Fruit fly (Drosophila melanogaster): ENCODE measurements around the gene CG18749.

DNA sequence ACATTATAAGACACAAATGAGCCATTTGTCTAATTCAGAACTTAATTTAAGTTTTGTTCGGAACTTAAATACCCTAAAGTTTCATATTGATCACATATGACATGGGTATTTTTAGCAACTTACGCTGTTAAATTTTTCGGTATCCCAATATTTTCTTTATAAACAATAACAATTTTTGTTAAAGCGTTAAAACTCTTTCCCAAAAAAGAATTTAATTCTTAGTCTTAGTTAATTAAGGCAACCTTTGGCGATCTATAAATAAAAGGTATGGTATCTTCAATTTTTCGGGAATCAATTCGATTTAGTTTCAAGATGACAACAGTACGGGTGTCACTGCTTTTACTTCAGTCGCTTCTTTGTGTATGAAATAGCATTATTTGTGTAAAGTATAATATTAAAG is 47.1 kb downstream of the CG18749 start, which contains the start of gene CG31464:
- no peak for TF ChIP-seq eg (GFP tag; IDR thresholded peaks at IDR 0.05)
- no peak for TF ChIP-seq pdm3 (GFP tag; optimal IDR thresholded peaks at IDR 0.05)
- no peak for TF ChIP-seq cyc (GFP tag; optimal IDR thresholded peaks at IDR 0.05)
- TF ChIP-seq CG34406 (GFP tag; optimal IDR thresholded peaks at IDR 0.05), result no peak
- TF ChIP-seq CG16779 (tag; optimal IDR thresholded peaks at IDR 0.05), result no peak
- no peak for TF ChIP-seq Ets96B (tag; optimal IDR thresholded peaks at IDR 0.05)
- TF ChIP-seq Gug (GFP tag; IDR thresholded peaks at IDR 0.05), result no peak
- no peak for TF ChIP-seq Hr4 (GFP tag; optimal IDR thresholded peaks at IDR 0.05)
- no peak for TF ChIP-seq OdsH (GFP tag; optimal IDR thresholded peaks at IDR 0.05)
- no peak for TF ChIP-seq Sox102F (GFP tag; optimal IDR thresholded peaks at IDR 0.05)
- TF ChIP-seq CG6163 (GFP tag; IDR thresholded peaks at IDR 0.05), result no peak
- no peak for TF ChIP-seq CG6854 (GFP tag; optimal IDR thresholded peaks at IDR 0.05)
- no peak for TF ChIP-seq CG6792 (GFP tag; optimal IDR thresholded peaks at IDR 0.05)
- TF ChIP-seq salr (GFP tag; optimal IDR thresholded peaks at IDR 0.05), result no peak
